Worm (Caenorhabditis elegans) whole organism, L4 larva: ENCODE data around the gene math-26.
"Not testable (repeated sequence)": the region's sequence is repeated elsewhere in the genome, so short reads cannot be mapped to it uniquely, and the experiment has no call there.

Experiments used
- D1046.2 ChIP-seq: fragments of 200-800 bp; sonication (Bioruptor generic); IDR thresholded peaks from 2 replicates; pipeline ENCODE4 v1.3.6; 2022; ENCODE audit warnings: missing genetic modification characterization, missing compliant biosample characterization
- F10B5.3 ChIP-seq: sonication (generic microtip); optimal IDR thresholded peaks from 2 replicates; lab custom pipeline; 2016; ENCODE audit warnings: mild to moderate bottlenecking, missing genetic modification characterization, missing compliant biosample characterization
- F26F4.8 ChIP-seq: fragments of 200-800 bp; sonication (Bioruptor generic); conservative IDR thresholded peaks from 2 replicates; pipeline ENCODE4 v1.3.6; 2022; ENCODE audit warnings: missing genetic modification characterization, missing compliant biosample characterization
- F44E2.7 ChIP-seq: fragments of 200-800 bp; sonication (Bioruptor generic); IDR thresholded peaks from 2 replicates; pipeline ENCODE4 v2.1.2; 2022; ENCODE audit warnings: missing genetic modification characterization, missing compliant biosample characterization
- R02D3.7 ChIP-seq: fragments of 150-350 bp; sonication (generic microtip); optimal IDR thresholded peaks from 3 replicates; lab custom pipeline; 2014; ENCODE audit warnings: missing biosample characterization, missing genetic modification characterization
- T26A8.4 ChIP-seq: fragments of 200-800 bp; sonication (Bioruptor generic); IDR thresholded peaks from 2 replicates; pipeline ENCODE4 v1.3.6; 2022; ENCODE audit warnings: missing genetic modification characterization, missing compliant biosample characterization
- Y48G9A.11 ChIP-seq: fragments of 200-800 bp; sonication (Bioruptor generic); IDR thresholded peaks from 2 replicates; pipeline ENCODE4 v1.3.6; 2022; ENCODE audit warnings: missing genetic modification reagents, missing genetic modification characterization, missing compliant biosample characterization
- ZK546.5 ChIP-seq, 2 experiments: sonication (generic microtip); optimal IDR thresholded peaks; 2 replicates each; lab custom pipeline; 2017; ENCODE audit warnings: missing biosample characterization in 2 of 2, missing genetic modification characterization in 2 of 2
- attf-4 ChIP-seq: sonication (generic microtip); optimal IDR thresholded peaks from 3 replicates; lab custom pipeline; 2017; ENCODE audit warnings: missing biosample characterization, missing genetic modification characterization
- ceh-20 ChIP-seq: fragments of 200-800 bp; sonication (Bioruptor generic); IDR thresholded peaks from 2 replicates; pipeline ENCODE4 v1.3.6; 2022; ENCODE audit warnings: missing genetic modification reagents, missing genetic modification characterization, missing compliant biosample characterization
- ceh-28 ChIP-seq: fragments of 150-350 bp; optimal IDR thresholded peaks from 2 replicates; lab custom pipeline; 2014; ENCODE audit warnings: missing biosample characterization, missing genetic modification reagents, missing genetic modification characterization
- ceh-44 ChIP-seq: fragments of 200-800 bp; sonication (Bioruptor generic); IDR thresholded peaks from 2 replicates; pipeline ENCODE4 v1.3.6; 2022; ENCODE audit warnings: missing genetic modification reagents, missing genetic modification characterization, missing compliant biosample characterization
- ceh-82 ChIP-seq: sonication (generic microtip); optimal IDR thresholded peaks from 2 replicates; lab custom pipeline; 2017; ENCODE audit warnings: missing biosample characterization, missing genetic modification characterization
- cey-2 ChIP-seq: sonication (generic microtip); optimal IDR thresholded peaks from 3 replicates; lab custom pipeline; 2017; ENCODE audit warnings: missing genetic modification characterization, mild to moderate bottlenecking, missing compliant biosample characterization, antibody characterized with exemption, borderline replicate concordance; ENCODE audit not compliant: insufficient read depth
- daf-16 ChIP-seq, 3 experiments: sonication (generic microtip); optimal IDR thresholded peaks; 2 replicates each; lab custom pipeline; 2016 to 2017; ENCODE audit warnings: missing genetic modification characterization in 3 of 3, missing genetic modification reagents in 3 of 3, mild to moderate bottlenecking in 2 of 3, missing compliant biosample characterization in 2 of 3, missing biosample characterization in 1 of 3, moderate library complexity in 1 of 3
- dmd-6 ChIP-seq: fragments of 200-800 bp; sonication (Bioruptor generic); IDR thresholded peaks from 2 replicates; pipeline ENCODE4 v1.3.6; 2022; ENCODE audit warnings: missing genetic modification reagents, missing genetic modification characterization, missing compliant biosample characterization
- dmd-8 ChIP-seq: fragments of 200-800 bp; sonication (Bioruptor generic); IDR thresholded peaks from 2 replicates; pipeline ENCODE4 v1.3.6; 2022; ENCODE audit warnings: missing genetic modification characterization, missing compliant biosample characterization
- dmd-9 ChIP-seq: fragments of 200-800 bp; sonication (Bioruptor generic); IDR thresholded peaks from 2 replicates; pipeline ENCODE4 v1.3.6; 2022; ENCODE audit warnings: missing genetic modification reagents, missing genetic modification characterization, missing compliant biosample characterization
- dpl-1 ChIP-seq: fragments of 150-350 bp; optimal IDR thresholded peaks from 2 replicates; lab custom pipeline; 2014; ENCODE audit warnings: missing biosample characterization, missing genetic modification reagents, missing genetic modification characterization
- duxl-1 ChIP-seq: sonication (generic microtip); optimal IDR thresholded peaks from 2 replicates; lab custom pipeline; 2016; ENCODE audit warnings: mild to moderate bottlenecking, missing genetic modification characterization, moderate library complexity, missing compliant biosample characterization; ENCODE audit not compliant: poor library complexity
- dve-1 ChIP-seq: sonication (generic microtip); optimal IDR thresholded peaks from 2 replicates; lab custom pipeline; 2017; ENCODE audit warnings: antibody characterized with exemption, mild to moderate bottlenecking, missing genetic modification characterization, missing compliant biosample characterization; ENCODE audit not compliant: insufficient read depth
- egl-27 ChIP-seq: sonication (generic microtip); optimal IDR thresholded peaks from 3 replicates; lab custom pipeline; 2017; ENCODE audit warnings: missing biosample characterization, missing genetic modification reagents, missing genetic modification characterization
- egl-43 ChIP-seq: fragments of 200-800 bp; sonication (Bioruptor generic); IDR thresholded peaks from 2 replicates; pipeline ENCODE4 v1.3.6; 2022; ENCODE audit warnings: missing genetic modification reagents, missing genetic modification characterization, missing compliant biosample characterization
- fos-1 ChIP-seq: fragments of 150-350 bp; optimal IDR thresholded peaks from 2 replicates; lab custom pipeline; 2014; ENCODE audit warnings: missing biosample characterization, missing genetic modification characterization
- lin-1 ChIP-seq: fragments of 200-800 bp; sonication (Bioruptor generic); IDR thresholded peaks from 2 replicates; pipeline ENCODE4 v1.3.6; 2022; ENCODE audit warnings: missing genetic modification reagents, missing genetic modification characterization, missing compliant biosample characterization
- lsy-2 ChIP-seq, 2 experiments: fragments of 150-350 bp in 1 of 2; sonication (generic microtip) in 1 of 2; optimal IDR thresholded peaks; 2 replicates each; lab custom pipeline; 2014 to 2017; ENCODE audit warnings: missing biosample characterization in 2 of 2, missing genetic modification characterization in 2 of 2
- madf-5 ChIP-seq, 2 experiments: fragments of 200-800 bp; sonication (Bioruptor generic); IDR thresholded peaks; 2 replicates each; pipeline ENCODE4 v1.3.6; 2022; ENCODE audit warnings: missing compliant biosample characterization in 2 of 2, missing genetic modification characterization in 2 of 2
- mes-2 ChIP-seq: sonication (generic microtip); optimal IDR thresholded peaks from 2 replicates; lab custom pipeline; 2016; ENCODE audit warnings: missing genotype, mild to moderate bottlenecking, missing genetic modification characterization, missing compliant biosample characterization; ENCODE audit not compliant: poor library complexity, severe bottlenecking
- mxl-3 ChIP-seq: fragments of 200-800 bp; sonication (Bioruptor generic); optimal IDR thresholded peaks from 2 replicates; lab custom pipeline; 2018; ENCODE audit warnings: mild to moderate bottlenecking, missing genetic modification characterization, missing compliant biosample characterization
- nhr-10 ChIP-seq: fragments of 150-350 bp; optimal IDR thresholded peaks from 2 replicates; lab custom pipeline; 2014; ENCODE audit warnings: missing biosample characterization, missing genetic modification characterization
- nhr-76 ChIP-seq: fragments of 150-350 bp; optimal IDR thresholded peaks from 2 replicates; lab custom pipeline; 2014; ENCODE audit warnings: missing biosample characterization, missing genetic modification characterization
- php-3 ChIP-seq: fragments of 200-800 bp; sonication (Bioruptor generic); IDR thresholded peaks from 2 replicates; pipeline ENCODE4 v1.3.6; 2022; ENCODE audit warnings: missing genetic modification reagents, missing genetic modification characterization, missing compliant biosample characterization
- set-16 ChIP-seq: fragments of 200-800 bp; sonication (Bioruptor generic); IDR thresholded peaks from 2 replicates; pipeline ENCODE4 v1.3.6; 2022; ENCODE audit warnings: missing genetic modification reagents, missing genetic modification characterization, missing compliant biosample characterization
- spr-1 ChIP-seq: sonication (generic microtip); optimal IDR thresholded peaks from 2 replicates; lab custom pipeline; 2016; ENCODE audit warnings: mild to moderate bottlenecking, missing genetic modification characterization, missing compliant biosample characterization
- unc-62 ChIP-seq, 3 experiments: fragments of 150-350 bp in 1 of 3; sonication (generic microtip); optimal IDR thresholded peaks in 2 of 3; peaks in 1 of 3; 1 replicate in 1 of 3; 2 replicates in 2 of 3; lab custom pipeline; 2014 to 2017; ENCODE audit warnings: missing biosample characterization in 3 of 3, missing genetic modification characterization in 3 of 3, missing genetic modification reagents in 3 of 3, missing genotype in 1 of 3
- zfp-2 ChIP-seq: sonication (generic microtip); optimal IDR thresholded peaks from 2 replicates; lab custom pipeline; 2016; ENCODE audit warnings: mild to moderate bottlenecking, missing genetic modification characterization, missing compliant biosample characterization
- zfp-3 ChIP-seq: fragments of 200-800 bp; sonication (Bioruptor generic); conservative IDR thresholded peaks from 2 replicates; pipeline ENCODE4 v1.3.6; 2022; ENCODE audit warnings: missing genetic modification reagents, missing genetic modification characterization, missing compliant biosample characterization
- zip-11 ChIP-seq: fragments of 200-800 bp; sonication (Bioruptor generic); IDR thresholded peaks from 2 replicates; pipeline ENCODE4 v1.3.6; 2022; ENCODE audit warnings: missing genetic modification characterization, missing compliant biosample characterization
- ztf-11 ChIP-seq: fragments of 150-350 bp; optimal IDR thresholded peaks from 2 replicates; lab custom pipeline; 2014; ENCODE audit warnings: missing biosample characterization, missing genetic modification characterization

Gene math-26

DNA sequence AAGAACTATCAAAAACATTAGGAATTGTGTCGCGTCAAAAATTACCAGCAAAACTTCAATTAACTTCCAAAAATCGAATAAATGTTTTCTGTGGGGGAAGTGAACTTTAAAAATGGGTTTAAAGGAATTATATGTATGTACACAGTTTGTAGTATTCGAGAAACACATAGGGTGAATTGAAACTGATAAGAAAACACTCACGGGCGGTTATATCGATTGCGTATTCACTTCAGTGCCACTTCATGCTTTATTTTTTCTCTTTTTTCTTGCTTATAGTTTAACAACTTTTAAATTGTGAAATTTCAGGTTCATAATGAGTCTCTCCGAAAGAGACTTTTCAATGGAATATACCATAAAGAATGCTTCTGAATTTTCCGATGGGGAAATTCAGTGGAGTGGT lies 3.8 kb downstream of the math-26 start, which contains the start of gene F36H5.14:
Gene F36H5.14, plus strand, starts transcription at position 301 of the 400 bp plus-strand sequence.
- TF ChIP-seq mes-2; nhr-10 (tag; lab: Kevin White, UChicago); cey-2 (tag; lab: Kevin White, UChicago): not testable (repeated sequence)

DNA sequence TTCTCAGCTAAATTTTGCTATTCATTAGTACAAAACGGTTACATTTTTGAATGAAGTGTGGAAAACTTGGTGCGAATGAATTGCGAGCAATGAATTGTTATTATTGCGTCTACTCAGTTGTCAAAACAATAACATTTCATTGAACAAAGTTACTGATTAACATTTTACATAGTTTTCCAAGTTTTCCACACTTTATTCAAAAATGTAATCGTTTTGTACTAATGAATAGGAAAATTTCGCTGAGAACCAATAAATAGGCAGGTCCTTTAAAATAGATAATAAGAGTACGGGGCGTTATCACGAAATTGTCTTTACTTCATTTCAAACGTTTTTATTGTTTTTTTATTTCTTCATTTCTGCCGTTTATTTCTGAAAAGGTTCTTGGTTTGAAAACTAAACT lies 11.0 kb downstream of the math-26 start, which contains the start of gene math-4:
Gene math-4, minus strand, starts transcription at position 101 of the 400 bp plus-strand sequence.
- TF ChIP-seq lin-1: no peak
- TF ChIP-seq ceh-44 (GFP tag; lab: Robert Waterston, UW): no peak
- no peak for TF ChIP-seq ceh-20
- TF ChIP-seq R02D3.7 (tag; lab: Kevin White, UChicago): no peak
- no peak for TF ChIP-seq fos-1
- no peak for TF ChIP-seq dpl-1 (GFP tag; lab: Kevin White, UChicago)
- TF ChIP-seq mes-2: no peak
- no peak for TF ChIP-seq mxl-3 (GFP tag; lab: Kevin White, UChicago)
- TF ChIP-seq, all 104 proteins: peak for 0

DNA sequence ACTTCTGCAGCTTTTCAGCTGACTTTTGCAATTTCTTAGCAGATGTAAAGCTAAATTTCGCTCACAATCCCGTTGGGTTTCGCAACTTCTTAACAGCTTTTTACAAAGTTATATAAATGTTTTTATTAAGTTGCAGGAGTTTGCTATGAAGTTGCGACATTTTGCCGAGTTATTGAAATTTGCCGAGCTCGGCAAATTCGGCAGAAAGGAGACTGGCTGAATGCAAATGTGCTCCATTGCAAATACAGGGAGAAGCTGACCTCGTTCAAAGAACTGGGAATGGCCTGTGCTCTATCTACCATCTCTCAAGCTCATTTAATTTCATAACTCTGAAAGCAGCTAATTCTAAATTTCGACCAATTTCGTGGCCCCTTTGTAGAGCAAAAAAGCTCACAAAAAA lies 13.4 kb downstream of the math-26 start, which contains the start of gene C08F1.11:
Gene C08F1.11, minus strand, starts transcription at position 101 of the 400 bp plus-strand sequence.
- TF ChIP-seq php-3: no peak

DNA sequence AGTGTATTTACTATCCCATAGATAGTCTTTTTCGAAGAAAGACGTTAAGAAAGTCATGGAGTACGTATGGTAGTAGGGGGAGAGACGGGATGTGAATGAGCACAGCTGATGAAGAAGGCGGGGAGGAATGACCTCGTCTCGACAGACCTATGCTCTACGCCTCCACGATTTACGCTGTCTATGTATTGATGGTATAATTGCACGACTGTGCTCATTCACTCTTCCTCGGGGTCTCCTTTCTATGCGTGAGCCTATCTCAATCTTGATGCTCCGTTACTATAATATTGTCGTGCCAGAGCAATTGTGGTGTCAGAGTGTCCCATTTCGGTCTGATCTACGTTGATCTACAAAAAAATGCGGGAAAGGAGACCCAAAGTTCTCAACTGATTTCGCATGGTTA lies 14.8 kb downstream of the math-26 start, which contains the start of gene C08F1.10:
Gene C08F1.10, minus strand, starts transcription at position 101 of the 400 bp plus-strand sequence.
- TF ChIP-seq F44E2.7: no peak
- no peak for TF ChIP-seq lsy-2 (tag; optimal IDR thresholded peaks at IDR 0.05; lab: Kevin White, UChicago)
- TF ChIP-seq F26F4.8: no peak
- TF ChIP-seq zip-11 (GFP tag; lab: Robert Waterston, UW): no peak
- TF ChIP-seq dmd-8 (GFP tag; lab: Robert Waterston, UW): no peak
- no peak for TF ChIP-seq D1046.2 (GFP tag; lab: Robert Waterston, UW)
- no peak for TF ChIP-seq F10B5.3 (tag; lab: Kevin White, UChicago)
- no peak for TF ChIP-seq madf-5 (GFP tag; IDR thresholded peaks at IDR 0.05; lab: Robert Waterston, UW)
- TF ChIP-seq nhr-76 (tag; lab: Kevin White, UChicago): no peak
- TF ChIP-seq ZK546.5 (tag; optimal IDR thresholded peaks at IDR 0.05; lab: Kevin White, UChicago): no peak

DNA sequence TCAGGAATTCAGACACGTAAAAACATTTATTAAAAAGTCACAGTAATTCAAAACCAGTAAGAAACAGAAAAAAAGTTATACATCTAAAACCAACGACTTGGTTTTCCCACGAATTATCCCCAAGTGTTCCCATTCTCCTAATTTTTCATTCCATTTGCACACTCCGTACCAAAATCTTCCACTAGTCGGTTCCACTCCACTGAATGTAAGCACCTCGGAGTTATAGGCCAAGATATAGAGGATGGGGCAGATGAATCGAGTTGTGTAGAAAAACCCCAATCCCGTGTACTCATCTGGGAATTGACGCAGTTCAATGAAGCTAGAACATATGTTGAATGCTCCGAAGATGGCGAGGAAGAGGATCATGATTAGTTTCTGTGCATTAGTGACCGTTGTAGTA lies 15.8 kb downstream of the math-26 start:
- TF ChIP-seq ceh-28 (tag; lab: Kevin White, UChicago) (no peak), unc-62 (GFP tag; optimal IDR thresholded peaks at IDR 0.05 in 1 of 2; lab: Kevin White, UChicago) (peak in 1 of 2 experiments; percentile 97), unc-62 (tag; optimal IDR thresholded peaks at IDR 0.05; lab: Kevin White, UChicago) (no peak)

DNA sequence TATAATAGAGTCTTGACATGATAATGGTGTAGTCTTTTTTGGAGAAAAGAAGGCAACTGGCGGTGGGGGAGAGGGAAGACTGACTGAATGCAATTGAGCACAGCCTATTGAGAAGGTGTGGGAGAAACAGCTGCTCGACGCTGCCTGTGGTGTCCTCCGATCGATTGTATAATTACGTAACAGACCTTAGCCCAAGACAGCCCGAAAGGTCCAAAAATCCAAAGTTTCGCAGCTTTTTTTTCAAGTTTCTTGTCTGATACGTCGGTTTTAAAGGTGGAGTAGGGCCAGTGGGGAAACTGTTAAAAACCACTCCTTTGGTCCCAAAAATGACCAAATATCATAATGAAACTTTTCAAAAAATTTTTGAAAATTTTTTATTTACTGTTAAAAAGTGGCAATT lies 16.6 kb downstream of the math-26 start, which contains the start of the genes C08F1.6 and fbxb-13:
Gene C08F1.6, minus strand, starts transcription at position 101 of the 400 bp plus-strand sequence.
Gene fbxb-13, plus strand, starts transcription at position 191 of the 400 bp plus-strand sequence.
- TF ChIP-seq set-16 (GFP tag; lab: Robert Waterston, UW) (no peak), zfp-2 (no peak), egl-43 (GFP tag; lab: Robert Waterston, UW) (no peak), nhr-76 (tag; lab: Kevin White, UChicago) (no peak), ceh-82 (tag; lab: Kevin White, UChicago) (no peak)
- TF ChIP-seq, all 104 proteins: peak for 0

DNA sequence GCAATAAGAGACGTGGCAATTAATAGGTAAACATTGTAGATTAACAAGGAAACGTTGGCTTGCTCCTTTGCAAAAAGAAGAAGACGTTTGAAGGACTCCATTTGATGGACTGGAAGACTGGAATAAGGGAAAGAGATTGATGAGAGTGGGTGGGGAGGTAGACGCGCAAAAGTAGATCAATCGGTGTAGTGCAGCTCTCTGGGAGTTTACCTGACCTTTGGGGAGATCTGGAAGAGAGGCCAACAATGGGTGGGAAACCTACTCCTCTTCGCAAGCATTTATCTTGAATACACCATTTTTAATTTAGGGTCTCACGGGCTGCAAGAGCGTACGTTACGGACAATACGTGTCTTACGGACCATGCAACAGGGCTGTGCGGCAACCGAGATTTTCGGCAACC lies 34.9 kb downstream of the math-26 start, which contains the start of gene C08F1.12:
Gene C08F1.12, minus strand, starts transcription at position 101 of the 400 bp plus-strand sequence.
- TF ChIP-seq dve-1 (no peak), ztf-11 (tag; lab: Kevin White, UChicago) (no peak), duxl-1 (no peak), dmd-9 (no peak), Y48G9A.11 (no peak), egl-27 (tag; lab: Kevin White, UChicago) (no peak), fos-1 (no peak), attf-4 (tag; lab: Kevin White, UChicago) (no peak), dmd-6 (GFP tag; lab: Robert Waterston, UW) (no peak), spr-1 (no peak), F44E2.7 (no peak), daf-16 (GFP tag; optimal IDR thresholded peaks at IDR 0.05; lab: Kevin White, UChicago) (no peak), daf-16 (tag; optimal IDR thresholded peaks at IDR 0.05; lab: Kevin White, UChicago) (no peak), T26A8.4 (no peak), zfp-3 (no peak)
